Worm (Caenorhabditis elegans): ENCODE data around the gene F26F2.11.

ce11 chrV:20604606-20605155, 9.1 kb upstream of the F26F2.11 start, which contains the start of gene ttr-57:
- no peak for TF ChIP-seq ets-7 (tag; optimal IDR thresholded peaks at IDR 0.05)
- no peak for TF ChIP-seq tbx-11 (GFP tag; IDR thresholded peaks at IDR 0.05)
- no peak for TF ChIP-seq ama-1 (optimal IDR thresholded peaks at IDR 0.05)
- TF ChIP-seq flt-1 (GFP tag; IDR thresholded peaks at IDR 0.05) = no peak
- peak; percentile 36; the same call in 1 of the 2 replicates for TF ChIP-seq pes-1 (GFP tag; IDR thresholded peaks at IDR 0.05)
- TF ChIP-seq sea-1 (GFP tag; conservative IDR thresholded peaks at IDR 0.05) = no peak
- TF ChIP-seq hmbx-1 (tag; optimal IDR thresholded peaks at IDR 0.05) = no peak
- no peak for TF ChIP-seq F13C5.2 (tag; optimal IDR thresholded peaks at IDR 0.05)
- no peak for TF ChIP-seq scrt-1 (GFP tag; IDR thresholded peaks at IDR 0.05)
- TF ChIP-seq tra-4 (tag; optimal IDR thresholded peaks at IDR 0.05) = no peak
- no peak for TF ChIP-seq ceh-36 (tag; optimal IDR thresholded peaks at IDR 0.05)
- TF ChIP-seq tbx-37 (GFP tag; conservative IDR thresholded peaks at IDR 0.05) = no peak
- no peak for TF ChIP-seq hmg-4 (GFP tag; optimal IDR thresholded peaks at IDR 0.05)
